Worm (Caenorhabditis elegans): Measurements from ENCODE around the gene arcp-1.

ce11 chrIII:3704967-3705366 is 54.2 kb downstream of the arcp-1 start, which contains the start of gene wdr-5.1:
- no peak for TF ChIP-seq nhr-12 (tag; optimal IDR thresholded peaks at IDR 0.05)
- no peak for TF ChIP-seq unc-39 (tag; optimal IDR thresholded peaks at IDR 0.05)

All from whole organism, mixed stage, embryonic.